Worm (Caenorhabditis elegans) whole organism, early embryonic: Measurements from ENCODE around the gene C28D4.8.

Experiments used
- B0310.2 ChIP-seq: sonication (generic microtip); optimal IDR thresholded peaks from 2 replicates; lab custom pipeline; 2016; ENCODE audit warnings: mild to moderate bottlenecking, missing genetic modification characterization, missing compliant biosample characterization
- F13C5.2 ChIP-seq: sonication (generic microtip); optimal IDR thresholded peaks from 2 replicates; lab custom pipeline; 2017; ENCODE audit warnings: mild to moderate bottlenecking, missing genetic modification characterization, inconsistent platforms, missing compliant biosample characterization
- aly-1 ChIP-seq: sonication (generic microtip); optimal IDR thresholded peaks from 2 replicates; lab custom pipeline; 2016; ENCODE audit warnings: missing genetic modification characterization, missing compliant biosample characterization
- ama-1 ChIP-seq: fragments of 150-350 bp; optimal IDR thresholded peaks from 2 replicates; lab custom pipeline; 2014
- ceh-13 ChIP-seq: fragments of 200-800 bp; sonication (Bioruptor generic); optimal IDR thresholded peaks from 2 replicates; lab custom pipeline; 2018; ENCODE audit warnings: mild to moderate bottlenecking, missing genetic modification characterization, missing compliant biosample characterization
- flt-1 ChIP-seq: fragments of 200-800 bp; sonication (Bioruptor generic); IDR thresholded peaks from 2 replicates; pipeline ENCODE4 v1.3.6; 2022; ENCODE audit warnings: missing genetic modification characterization, missing compliant biosample characterization
- hmbx-1 ChIP-seq: sonication (generic microtip); optimal IDR thresholded peaks from 2 replicates; lab custom pipeline; 2016; ENCODE audit warnings: mild to moderate bottlenecking, missing genetic modification characterization, missing compliant biosample characterization
- hnd-1 ChIP-seq: sonication (generic microtip); optimal IDR thresholded peaks from 2 replicates; lab custom pipeline; 2016; ENCODE audit warnings: missing genetic modification characterization, missing compliant biosample characterization
- pes-1 ChIP-seq: fragments of 200-800 bp; sonication (Bioruptor generic); IDR thresholded peaks from 2 replicates; pipeline ENCODE4 v1.3.6; 2022; ENCODE audit warnings: missing genetic modification reagents, missing genetic modification characterization, missing compliant biosample characterization
- scrt-1 ChIP-seq: fragments of 200-800 bp; sonication (Bioruptor generic); IDR thresholded peaks from 2 replicates; pipeline ENCODE4 v1.3.6; 2022; ENCODE audit warnings: missing genetic modification characterization, missing compliant biosample characterization
- tbx-11 ChIP-seq: fragments of 200-800 bp; sonication (Bioruptor generic); IDR thresholded peaks from 2 replicates; pipeline ENCODE4 v1.3.6; 2022; ENCODE audit warnings: missing genetic modification characterization, missing compliant biosample characterization
- tbx-37 ChIP-seq: fragments of 200-800 bp; sonication (Bioruptor generic); conservative IDR thresholded peaks from 2 replicates; pipeline ENCODE4 v1.3.6; 2022; ENCODE audit warnings: missing genetic modification reagents, missing genetic modification characterization, missing compliant biosample characterization
- tra-4 ChIP-seq: sonication (generic microtip); optimal IDR thresholded peaks from 2 replicates; lab custom pipeline; 2017; ENCODE audit warnings: missing genetic modification characterization, missing compliant biosample characterization

- TF ChIP-seq flt-1 (GFP tag; lab: Robert Waterston, UW), result no peak
- no peak for TF ChIP-seq scrt-1
- TF ChIP-seq ama-1, result no peak
- no peak for TF ChIP-seq aly-1 (tag; lab: Kevin White, UChicago)
- TF ChIP-seq B0310.2 (tag; lab: Kevin White, UChicago), result no peak
- no peak for TF ChIP-seq tbx-11
- TF ChIP-seq hmbx-1 (tag; lab: Kevin White, UChicago), result no peak
- no peak for TF ChIP-seq tbx-37 (GFP tag; lab: Robert Waterston, UW)
- TF ChIP-seq ceh-13, result no peak
- TF ChIP-seq hnd-1 (tag; lab: Kevin White, UChicago), result no peak
- TF ChIP-seq tra-4, result no peak
- TF ChIP-seq F13C5.2 (tag; lab: Kevin White, UChicago), result no peak
- no peak for TF ChIP-seq pes-1 (GFP tag; lab: Robert Waterston, UW)
Measured at ce11 chrIV:9735750-9736149, 12.5 kb downstream of the C28D4.8 start.
